Worm (Caenorhabditis elegans) whole organism, L4 larva: ENCODE results near the gene F36A4.1.

Source experiments
- Y5F2A.4 ChIP-seq: fragments of 200-800 bp; sonication (Bioruptor generic); optimal IDR thresholded peaks from 2 replicates; lab custom pipeline; 2018; ENCODE audit warnings: mild to moderate bottlenecking, missing genetic modification characterization, missing compliant biosample characterization
- aly-2 ChIP-seq: sonication (generic microtip); optimal IDR thresholded peaks from 2 replicates; lab custom pipeline; 2018; ENCODE audit warnings: missing biosample characterization, missing genetic modification characterization
- arid-1 ChIP-seq: fragments of 200-800 bp; sonication (Bioruptor generic); conservative IDR thresholded peaks from 2 replicates; pipeline ENCODE4 v1.3.6; 2022; ENCODE audit warnings: missing genetic modification reagents, missing genetic modification characterization, missing compliant biosample characterization
- dmd-9 ChIP-seq: fragments of 200-800 bp; sonication (Bioruptor generic); IDR thresholded peaks from 2 replicates; pipeline ENCODE4 v1.3.6; 2022; ENCODE audit warnings: missing genetic modification reagents, missing genetic modification characterization, missing compliant biosample characterization
- duxl-1 ChIP-seq: sonication (generic microtip); optimal IDR thresholded peaks from 2 replicates; lab custom pipeline; 2016; ENCODE audit warnings: mild to moderate bottlenecking, missing genetic modification characterization, moderate library complexity, missing compliant biosample characterization; ENCODE audit not compliant: poor library complexity
- fos-1 ChIP-seq: fragments of 150-350 bp; optimal IDR thresholded peaks from 2 replicates; lab custom pipeline; 2014; ENCODE audit warnings: missing biosample characterization, missing genetic modification characterization
- nhr-237 ChIP-seq: sonication (generic microtip); optimal IDR thresholded peaks from 2 replicates; lab custom pipeline; 2017; ENCODE audit warnings: missing biosample characterization, missing genetic modification characterization
- snpc-4 ChIP-seq: fragments of 150-350 bp; optimal IDR thresholded peaks from 2 replicates; lab custom pipeline; 2014; ENCODE audit warnings: missing biosample characterization, missing genetic modification characterization

DNA sequence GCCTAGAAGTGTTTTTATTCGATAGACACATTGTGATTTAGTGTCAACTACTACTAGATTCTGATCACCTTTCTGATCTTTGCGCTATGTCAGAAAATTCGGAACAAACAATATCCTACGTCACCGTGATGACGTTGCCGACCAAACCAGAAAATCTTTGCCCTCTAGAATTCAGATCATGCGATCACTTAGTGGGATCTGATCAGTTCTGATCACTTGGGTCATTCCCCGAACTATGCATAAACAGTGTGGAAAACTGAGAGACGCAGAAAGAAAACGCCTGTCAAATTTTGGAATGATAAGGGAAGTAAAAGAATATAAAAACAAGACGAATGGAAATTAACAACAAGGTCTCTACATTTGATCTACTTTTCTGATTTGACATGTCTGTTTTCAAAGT lies 22.3 kb downstream of the F36A4.1 start, which contains the start of gene F15E6.3:
- TF ChIP-seq aly-2 (no peak), duxl-1 (tag; lab: Kevin White, UChicago) (peak; percentile 26), Y5F2A.4 (GFP tag; lab: Kevin White, UChicago) (no peak), dmd-9 (GFP tag; lab: Robert Waterston, UW) (no peak), snpc-4 (no peak), arid-1 (GFP tag; lab: Robert Waterston, UW) (no peak), fos-1 (no peak), nhr-237 (tag; lab: Kevin White, UChicago) (no peak)
